Fruit fly (Drosophila melanogaster) whole organism, embryonic: ENCODE measurements around the gene kairos.

Experiments used
- Aef1 ChIP-seq: fragments of 200-800 bp; sonication (Bioruptor generic); IDR thresholded peaks from 3 replicates; pipeline ENCODE4 v1.3.6; 2022; ENCODE audit warnings: missing biosample characterization, missing genetic modification characterization
- Atf3 ChIP-seq: fragments of 200-800 bp; sonication (Bioruptor generic); optimal IDR thresholded peaks from 3 replicates; lab custom pipeline; 2016; ENCODE audit warnings: missing biosample characterization, missing genetic modification characterization
- C15 ChIP-seq: fragments of 200-800 bp; sonication (Bioruptor generic); IDR thresholded peaks from 3 replicates; pipeline ENCODE4 v1.3.6; 2022; ENCODE audit warnings: missing biosample characterization, missing genetic modification characterization
- CG10147 ChIP-seq: fragments of 200-800 bp; sonication (Bioruptor generic); optimal IDR thresholded peaks from 2 replicates; lab custom pipeline; 2019; ENCODE audit warnings: missing biosample characterization, mild to moderate bottlenecking, missing genetic modification characterization, moderate library complexity
- CG10366 ChIP-seq: fragments of 200-800 bp; sonication (Bioruptor generic); IDR thresholded peaks from 2 replicates; pipeline ENCODE4 v1.3.6; 2022; ENCODE audit warnings: missing biosample characterization, missing genetic modification characterization
- CG10543 ChIP-seq: fragments of 200-800 bp; sonication (Bioruptor generic); optimal IDR thresholded peaks from 3 replicates; lab custom pipeline; 2017; ENCODE audit warnings: missing biosample characterization, mild to moderate bottlenecking, missing genetic modification characterization, moderate library complexity
- CG11504 ChIP-seq: fragments of 200-800 bp; sonication (Bioruptor generic); optimal IDR thresholded peaks from 3 replicates; lab custom pipeline; 2019; ENCODE audit warnings: missing biosample characterization, mild to moderate bottlenecking, missing genetic modification characterization, moderate library complexity
- CG13424 ChIP-seq: fragments of 200-800 bp; sonication (Bioruptor generic); optimal IDR thresholded peaks from 2 replicates; lab custom pipeline; 2019; ENCODE audit warnings: missing biosample characterization, mild to moderate bottlenecking, missing genetic modification characterization, moderate library complexity
- CG14710 ChIP-seq: fragments of 200-800 bp; sonication (Bioruptor generic); optimal IDR thresholded peaks from 3 replicates; lab custom pipeline; 2019; ENCODE audit warnings: missing biosample characterization, mild to moderate bottlenecking, missing genetic modification characterization, moderate library complexity
- CG17385 ChIP-seq: fragments of 200-800 bp; sonication (Bioruptor generic); optimal IDR thresholded peaks from 3 replicates; lab custom pipeline; 2018; ENCODE audit warnings: missing biosample characterization, mild to moderate bottlenecking, missing genetic modification characterization
- CG17802 ChIP-seq: fragments of 200-800 bp; sonication (Bioruptor generic); optimal IDR thresholded peaks from 2 replicates; lab custom pipeline; 2018; ENCODE audit warnings: missing biosample characterization, mild to moderate bottlenecking, missing genetic modification characterization, moderate library complexity
- CG2875 ChIP-seq: fragments of 200-800 bp; sonication (Bioruptor generic); optimal IDR thresholded peaks from 2 replicates; lab custom pipeline; 2017; ENCODE audit warnings: missing biosample characterization, mild to moderate bottlenecking, missing genetic modification characterization, missing genetic modification reagents
- CG30020 ChIP-seq: fragments of 200-800 bp; optimal IDR thresholded peaks from 2 replicates; lab custom pipeline; 2019; ENCODE audit warnings: missing biosample characterization, mild to moderate bottlenecking, missing genetic modification characterization, moderate library complexity
- CG3726 ChIP-seq: fragments of 200-800 bp; sonication (Bioruptor generic); IDR thresholded peaks from 3 replicates; pipeline ENCODE4, ENCODE4 v1.3.6; 2022; ENCODE audit warnings: missing biosample characterization, missing genetic modification characterization
- CG3847 ChIP-seq: fragments of 200-800 bp; sonication (Bioruptor generic); IDR thresholded peaks from 2 replicates; pipeline ENCODE4 v1.3.6; 2022; ENCODE audit warnings: missing biosample characterization, missing genetic modification characterization
- CG3995 ChIP-seq: fragments of 200-800 bp; sonication (Bioruptor generic); optimal IDR thresholded peaks from 3 replicates; lab custom pipeline; 2016; ENCODE audit warnings: missing biosample characterization, missing genetic modification characterization
- CG4328 ChIP-seq: fragments of 200-800 bp; sonication (Bioruptor generic); optimal IDR thresholded peaks from 3 replicates; lab custom pipeline; 2017; ENCODE audit warnings: missing biosample characterization, missing genetic modification reagents, missing genetic modification characterization
- CG4404 ChIP-seq: fragments of 200-800 bp; sonication (Bioruptor generic); IDR thresholded peaks from 2 replicates; pipeline ENCODE4 v1.3.6; 2022; ENCODE audit warnings: missing biosample characterization, missing genetic modification characterization
- CG6683 ChIP-seq: fragments of 200-800 bp; sonication (Bioruptor generic); optimal IDR thresholded peaks from 2 replicates; lab custom pipeline; 2017; ENCODE audit warnings: missing biosample characterization, mild to moderate bottlenecking, missing genetic modification characterization, missing genetic modification reagents
- CG8388 ChIP-seq: fragments of 200-800 bp; sonication (Bioruptor generic); optimal IDR thresholded peaks from 2 replicates; lab custom pipeline; 2019; ENCODE audit warnings: missing biosample characterization, mild to moderate bottlenecking, missing genetic modification characterization, moderate library complexity
- CG9817 ChIP-seq: fragments of 200-800 bp; sonication (Bioruptor generic); optimal IDR thresholded peaks from 2 replicates; lab custom pipeline; 2018; ENCODE audit warnings: missing biosample characterization, mild to moderate bottlenecking, missing genetic modification characterization, moderate library complexity
- Dip3 ChIP-seq: fragments of 200-800 bp; sonication (Bioruptor generic); optimal IDR thresholded peaks from 3 replicates; lab custom pipeline; 2016; ENCODE audit warnings: missing biosample characterization, missing genetic modification characterization
- E2f1 ChIP-seq: fragments of 200-800 bp; sonication (Bioruptor generic); IDR thresholded peaks from 2 replicates; pipeline ENCODE4 v1.3.6; 2022; ENCODE audit warnings: missing biosample characterization, missing genetic modification characterization
- E2f2 ChIP-seq: fragments of 200-800 bp; sonication (Bioruptor generic); IDR thresholded peaks from 2 replicates; pipeline ENCODE4 v1.3.6; 2022; ENCODE audit warnings: missing biosample characterization, missing genetic modification characterization
- ERR ChIP-seq: fragments of 200-800 bp; sonication (Bioruptor generic); optimal IDR thresholded peaks from 2 replicates; lab custom pipeline; 2016; ENCODE audit warnings: missing biosample characterization, missing genetic modification characterization
- Ets97D ChIP-seq: fragments of 200-800 bp; sonication (Bioruptor generic); optimal IDR thresholded peaks from 3 replicates; lab custom pipeline; 2016; ENCODE audit warnings: missing biosample characterization, missing genetic modification characterization
- HLH4C ChIP-seq: fragments of 200-800 bp; sonication (Bioruptor generic); IDR thresholded peaks from 3 replicates; pipeline ENCODE4 v1.3.6; 2022; ENCODE audit warnings: missing biosample characterization, missing genetic modification characterization; ENCODE audit not compliant: partially characterized antibody
- NK7.1 ChIP-seq: fragments of 200-800 bp; sonication (Bioruptor generic); optimal IDR thresholded peaks from 3 replicates; lab custom pipeline; 2016; ENCODE audit warnings: missing biosample characterization, missing genetic modification characterization
- Neu2 ChIP-seq: fragments of 200-800 bp; sonication (Bioruptor generic); optimal IDR thresholded peaks from 3 replicates; lab custom pipeline; 2016; ENCODE audit warnings: missing biosample characterization, missing genetic modification characterization, borderline replicate concordance
- Nf-YC ChIP-seq: fragments of 200-800 bp; optimal IDR thresholded peaks from 3 replicates; lab custom pipeline; 2019; ENCODE audit warnings: missing biosample characterization, mild to moderate bottlenecking, missing genetic modification characterization, moderate library complexity
- Optix ChIP-seq: fragments of 200-800 bp; sonication (Bioruptor generic); IDR thresholded peaks from 3 replicates; pipeline ENCODE4 v1.3.6; 2022; ENCODE audit warnings: missing biosample characterization, missing genetic modification characterization
- ac ChIP-seq: fragments of 200-800 bp; sonication (Bioruptor generic); optimal IDR thresholded peaks from 3 replicates; lab custom pipeline; 2017; ENCODE audit warnings: missing biosample characterization, mild to moderate bottlenecking, missing genetic modification characterization
- bowl ChIP-seq: fragments of 200-800 bp; sonication (Bioruptor generic); IDR thresholded peaks from 2 replicates; pipeline ENCODE4 v1.3.6; 2022; ENCODE audit warnings: missing biosample characterization, missing genetic modification characterization
- chif ChIP-seq, 2 experiments: fragments of 200-800 bp; sonication (Bioruptor generic); optimal IDR thresholded peaks; 3 replicates each; lab custom pipeline; 2016; ENCODE audit warnings: missing biosample characterization in 2 of 2, missing genetic modification characterization in 2 of 2
- eyg ChIP-seq: fragments of 200-800 bp; sonication (Bioruptor generic); optimal IDR thresholded peaks from 3 replicates; lab custom pipeline; 2016; ENCODE audit warnings: missing biosample characterization, missing genetic modification characterization
- fd96Cb ChIP-seq: fragments of 200-800 bp; sonication (Bioruptor generic); optimal IDR thresholded peaks from 2 replicates; lab custom pipeline; 2018; ENCODE audit warnings: missing biosample characterization, mild to moderate bottlenecking, missing genetic modification characterization, moderate library complexity
- fu2 ChIP-seq: fragments of 200-800 bp; sonication (Bioruptor generic); optimal IDR thresholded peaks from 2 replicates; lab custom pipeline; 2016; ENCODE audit warnings: missing biosample characterization, missing genetic modification characterization
- gcm ChIP-seq: fragments of 200-800 bp; sonication (Bioruptor generic); optimal IDR thresholded peaks from 2 replicates; lab custom pipeline; 2019; ENCODE audit warnings: missing biosample characterization, mild to moderate bottlenecking, missing genetic modification characterization, moderate library complexity
- her ChIP-seq: fragments of 200-800 bp; sonication (Bioruptor generic); optimal IDR thresholded peaks from 2 replicates; lab custom pipeline; 2016; ENCODE audit warnings: missing biosample characterization, missing genetic modification characterization
- inv ChIP-seq: fragments of 200-800 bp; sonication (Bioruptor generic); IDR thresholded peaks from 2 replicates; pipeline ENCODE4 v1.3.6; 2022; ENCODE audit warnings: missing biosample characterization, missing genetic modification characterization; ENCODE audit not compliant: partially characterized antibody
- kni ChIP-seq: fragments of 200-800 bp; sonication (Bioruptor generic); optimal IDR thresholded peaks from 3 replicates; lab custom pipeline; 2017; ENCODE audit warnings: mild to moderate bottlenecking, missing biosample characterization, missing genetic modification reagents, missing genetic modification characterization
- lab ChIP-seq: fragments of 200-800 bp; sonication (Bioruptor generic); optimal IDR thresholded peaks from 3 replicates; lab custom pipeline; 2017; ENCODE audit warnings: missing biosample characterization, missing genetic modification characterization, mild to moderate bottlenecking, moderate library complexity, missing genetic modification reagents
- mirr ChIP-seq: fragments of 200-800 bp; sonication (Bioruptor generic); optimal IDR thresholded peaks from 3 replicates; lab custom pipeline; 2018; ENCODE audit warnings: missing biosample characterization, mild to moderate bottlenecking, missing genetic modification characterization
- nerfin-2 ChIP-seq: fragments of 200-800 bp; sonication (Bioruptor generic); IDR thresholded peaks from 2 replicates; pipeline ENCODE4 v1.3.6; 2022; ENCODE audit warnings: missing biosample characterization, missing genetic modification characterization; ENCODE audit not compliant: partially characterized antibody
- scrt ChIP-seq: fragments of 200-800 bp; sonication (Bioruptor generic); optimal IDR thresholded peaks from 2 replicates; lab custom pipeline; 2018; ENCODE audit warnings: missing biosample characterization, mild to moderate bottlenecking, missing genetic modification characterization, moderate library complexity
- sim ChIP-seq: fragments of 200-800 bp; sonication (Bioruptor generic); IDR thresholded peaks from 2 replicates; pipeline ENCODE4 v1.3.6; 2022; ENCODE audit warnings: missing biosample characterization, missing genetic modification characterization
- sima ChIP-seq: fragments of 200-800 bp; sonication (Bioruptor generic); optimal IDR thresholded peaks from 2 replicates; lab custom pipeline; 2016; ENCODE audit warnings: missing biosample characterization, missing genetic modification characterization
- z ChIP-seq: fragments of 200-800 bp; sonication (Bioruptor generic); IDR thresholded peaks from 3 replicates; pipeline ENCODE4 v1.3.6; 2022; ENCODE audit warnings: missing biosample characterization, missing genetic modification characterization

Gene kairos

dm6 chrX:18366851-18367649, 11.1 kb upstream of the kairos start (continued):
- TF ChIP-seq E2f2 (GFP tag; lab: Robert Waterston, UW) (peak; percentile 28; the same call in 1 of the 2 replicates), NK7.1 (peak; percentile 73), Aef1 (GFP tag; lab: Robert Waterston, UW) (peak; percentile 71), CG17385 (GFP tag; lab: Kevin White, UChicago) (peak; percentile 74), CG3847 (GFP tag; lab: Robert Waterston, UW) (peak; percentile 66), CG11504 (tag; lab: Kevin White, UChicago) (peak; percentile 83), chif (GFP tag; optimal IDR thresholded peaks at IDR 0.05; lab: Kevin White, UChicago) (peak; percentile 23 to 49), CG10366 (GFP tag; lab: Robert Waterston, UW) (peak; percentile 64), gcm (GFP tag; lab: Kevin White, UChicago) (peak; percentile 50), ac (no peak), CG3995 (GFP tag; lab: Kevin White, UChicago) (peak; percentile 21), CG17802 (tag; lab: Kevin White, UChicago) (peak; percentile 16), Nf-YC (tag; lab: Kevin White, UChicago) (peak; percentile 80), HLH4C (GFP tag; lab: Robert Waterston, UW) (no peak), CG9817 (tag; lab: Kevin White, UChicago) (peak; percentile 91), ERR (GFP tag; lab: Kevin White, UChicago) (no peak), CG13424 (peak; percentile 85), mirr (GFP tag; lab: Kevin White, UChicago) (peak; percentile 81), C15 (GFP tag; lab: Robert Waterston, UW) (no peak), sim (GFP tag; lab: Robert Waterston, UW) (no peak), CG10543 (peak; percentile 90), fd96Cb (tag; lab: Kevin White, UChicago) (peak; percentile 52), E2f1 (GFP tag; lab: Robert Waterston, UW) (peak; percentile 71), Dip3 (peak; percentile 73), CG10147 (GFP tag; lab: Kevin White, UChicago) (peak; percentile 76), Ets97D (GFP tag; lab: Kevin White, UChicago) (peak; percentile 26), CG4404 (GFP tag; lab: Robert Waterston, UW) (peak; percentile 73), fu2 (peak; percentile 44), scrt (GFP tag; lab: Kevin White, UChicago) (peak; percentile 77), inv (GFP tag; lab: Robert Waterston, UW) (no peak), Neu2 (no peak), CG3726 (GFP tag; lab: Robert Waterston, UW) (no peak), z (peak; percentile 50; the same call in 1 of the 3 replicates), CG14710 (tag; lab: Kevin White, UChicago) (peak; percentile 10), CG2875 (GFP tag; lab: Kevin White, UChicago) (peak; percentile 11), Atf3 (GFP tag; lab: Kevin White, UChicago) (peak; percentile 45), CG6683 (GFP tag; lab: Kevin White, UChicago) (peak; percentile 25), bowl (GFP tag; lab: Robert Waterston, UW) (peak; percentile 59; the same call in 1 of the 2 replicates), Optix (GFP tag; lab: Robert Waterston, UW) (peak; percentile 78; the same call in 1 of the 3 replicates), eyg (GFP tag; lab: Kevin White, UChicago) (peak; percentile 51), nerfin-2 (GFP tag; lab: Robert Waterston, UW) (no peak), CG8388 (GFP tag; lab: Kevin White, UChicago) (peak; percentile 37), CG30020 (peak; percentile 27), lab (GFP tag; lab: Kevin White, UChicago) (peak; percentile 89), CG4328 (GFP tag; lab: Kevin White, UChicago) (peak; percentile 84), kni (GFP tag; lab: Kevin White, UChicago) (no peak), sima (no peak), her (peak; percentile 44)
